Worm (Caenorhabditis elegans): Measurements from ENCODE around the gene F40G12.7.
A peak's percentile ranks its signal among the peaks of the same experiment; 100 is the strongest.

The F40G12.7 gene

ce11 chrV:14319101-14319781, 44.9 kb downstream of the F40G12.7 start, which contains the start of gene F47B8.13:
TSS of gene F47B8.13 (minus strand) at chrV:14319731.
- TF ChIP-seq set-16 (GFP tag; IDR thresholded peaks at IDR 0.05) (peak; percentile 96), zfp-3 (GFP tag; conservative IDR thresholded peaks at IDR 0.05) (no peak), lin-29 (GFP tag; IDR thresholded peaks at IDR 0.05) (no peak), aha-1 (tag) (peak; percentile 21), D1046.2 (GFP tag; IDR thresholded peaks at IDR 0.05) (0 out of 2 replicates have a peak, but pooled peaks have one; percentile 4)

- no peak for TF ChIP-seq ceh-20 (GFP tag; IDR thresholded peaks at IDR 0.05)
- no peak for TF ChIP-seq nhr-11 (tag; optimal IDR thresholded peaks at IDR 0.05)
- TF ChIP-seq attf-4 (tag; optimal IDR thresholded peaks at IDR 0.05), result no peak
- TF ChIP-seq set-16 (GFP tag; IDR thresholded peaks at IDR 0.05), result no peak
- no peak for TF ChIP-seq rbr-2 (tag; optimal IDR thresholded peaks at IDR 0.05)
- no peak for TF ChIP-seq madf-5 (GFP tag; IDR thresholded peaks at IDR 0.05)
- no peak for TF ChIP-seq unc-130 (GFP tag; optimal IDR thresholded peaks at IDR 0.05)
- TF ChIP-seq mxl-2 (GFP tag; conservative IDR thresholded peaks at IDR 0.05), result no peak
- no peak for TF ChIP-seq lim-7 (GFP tag; IDR thresholded peaks at IDR 0.05)
Measured at ce11 chrV:14320246-14320645, 45.9 kb downstream of the F40G12.7 start, which contains the start of gene F47B8.14. TSS of gene F47B8.14 (plus strand) at chrV:14320546.

ce11 chrV:14320730-14321319, 46.5 kb downstream of the F40G12.7 start:
- no peak for TF ChIP-seq hlh-30 (tag; optimal IDR thresholded peaks at IDR 0.05; ENCODE audit: insufficient read depth)
- no peak for TF ChIP-seq F37D6.2 (tag; optimal IDR thresholded peaks at IDR 0.05)
- no peak for TF ChIP-seq fkh-10 (GFP tag; optimal IDR thresholded peaks at IDR 0.05)
- TF ChIP-seq snpc-1.2 (GFP tag; IDR thresholded peaks at IDR 0.05), result no peak
- no peak for TF ChIP-seq ceh-20 (GFP tag; IDR thresholded peaks at IDR 0.05)
- TF ChIP-seq php-3 (GFP tag; IDR thresholded peaks at IDR 0.05), result no peak
- TF ChIP-seq ceh-28 (tag; optimal IDR thresholded peaks at IDR 0.05), result no peak
- no peak for TF ChIP-seq T26A8.4 (GFP tag; IDR thresholded peaks at IDR 0.05)
- TF ChIP-seq zip-11 (GFP tag; IDR thresholded peaks at IDR 0.05), result no peak
- peak; percentile 24; the same call in 1 of the 2 replicates for TF ChIP-seq dmd-9 (GFP tag; IDR thresholded peaks at IDR 0.05)
- peak; percentile 33; the same call in 1 of the 2 replicates for TF ChIP-seq pha-4 (GFP tag; IDR thresholded peaks at IDR 0.05)
- TF ChIP-seq pha-4 (tag; optimal IDR thresholded peaks at IDR 0.05), result no peak
- TF ChIP-seq unc-39 (tag; optimal IDR thresholded peaks at IDR 0.05), result no peak
- peak; percentile 99 for TF ChIP-seq set-16 (GFP tag; IDR thresholded peaks at IDR 0.05)
- TF ChIP-seq nhr-25 (tag; optimal IDR thresholded peaks at IDR 0.05; ENCODE audit: borderline replicate concordance, insufficient read depth), result no peak
- no peak for TF ChIP-seq ceh-32 (tag; optimal IDR thresholded peaks at IDR 0.05; ENCODE audit: poor library complexity)
- TF ChIP-seq cey-2 (tag; optimal IDR thresholded peaks at IDR 0.05; ENCODE audit: borderline replicate concordance, insufficient read depth), result no peak
- TF ChIP-seq egl-43 (GFP tag; IDR thresholded peaks at IDR 0.05), result no peak; the same call in 1 of the 2 replicates
- no peak for TF ChIP-seq gei-8 (GFP tag; optimal IDR thresholded peaks at IDR 0.05)
- no peak for TF ChIP-seq ceh-44 (GFP tag; IDR thresholded peaks at IDR 0.05)
- 0 out of 2 replicates have a peak, but pooled peaks have one; percentile 33 for TF ChIP-seq dmd-8 (GFP tag; IDR thresholded peaks at IDR 0.05)
- TF ChIP-seq lim-7 (GFP tag; IDR thresholded peaks at IDR 0.05), result 0 out of 2 replicates have a peak, but pooled peaks have one; percentile 55
- no peak for TF ChIP-seq skn-1 (tag; optimal IDR thresholded peaks at IDR 0.05)
- no peak for TF ChIP-seq nhr-102 (tag; optimal IDR thresholded peaks at IDR 0.05)
- no peak for TF ChIP-seq ces-1 (GFP tag; optimal IDR thresholded peaks at IDR 0.05)
- no peak for TF ChIP-seq T20F7.1 (GFP tag; optimal IDR thresholded peaks at IDR 0.05)
